Fruit fly (Drosophila melanogaster): ENCODE results near the gene slp1.

Gene slp1

dm6 chr2L:3872283-3872682 lies 46.8 kb downstream of the slp1 start, which contains the start of gene CG31957:
TSS of gene CG31957 (minus strand) at chr2L:3872458.
- no peak for TF ChIP-seq ttk (optimal IDR thresholded peaks at IDR 0.05)
- no peak for TF ChIP-seq h (optimal IDR thresholded peaks at IDR 0.05)
